Fruit fly (Drosophila melanogaster) ovary, adult (tissue): ENCODE results near the gene Rad9.

Source experiments
- CG17801 ChIP-seq: fragments of 200-800 bp; optimal IDR thresholded peaks from 2 replicates; lab custom pipeline; 2019; ENCODE audit warnings: missing biosample characterization, mild to moderate bottlenecking, missing genetic modification characterization, moderate library complexity; ENCODE audit not compliant: partially characterized antibody

Gene Rad9

dm6 chr3L:18822450-18823220 is 49.7 kb downstream of the Rad9 start, which contains the start of gene Cat:
Cat (plus strand) TSS chr3L:18822604.
- TF ChIP-seq CG17801, result peak; percentile 100

dm6 chr3L:18822049-18822448 is 50.3 kb downstream of the Rad9 start:
- no peak for TF ChIP-seq CG17801

- TF ChIP-seq CG17801, result peak; percentile 14
Observed at dm6 chr3L:18820638-18821382, 51.5 kb downstream of the Rad9 start, which contains the start of the genes CG14073 and HipHop. CG14073 (minus strand) TSS chr3L:18820675. HipHop (plus strand) TSS chr3L:18821171.
